Worm (Caenorhabditis elegans): ENCODE results near the gene H03A11.2.

H03A11.2 gene

DNA sequence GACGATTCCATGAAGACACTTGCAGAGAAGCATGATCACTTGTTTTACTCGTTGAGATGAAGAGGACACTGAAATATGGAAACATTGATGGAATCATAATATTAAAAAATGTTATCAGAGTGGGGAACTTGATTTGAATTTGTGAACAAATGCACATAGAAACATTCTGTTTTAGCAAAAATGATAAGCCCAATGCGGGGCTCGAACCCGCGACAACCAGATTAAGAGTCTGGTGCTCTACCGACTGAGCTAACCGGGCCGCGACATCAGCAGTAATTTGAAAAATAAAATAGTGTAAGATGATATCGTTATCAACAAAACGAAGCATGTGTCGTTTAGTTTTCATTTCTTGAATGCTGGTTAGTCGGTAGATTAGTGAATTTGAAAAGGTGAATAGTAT lies 10.7 kb upstream of the H03A11.2 start (continued):
- peak; percentile 86 for TF ChIP-seq lin-26 (GFP tag; IDR thresholded peaks at IDR 0.05)

DNA sequence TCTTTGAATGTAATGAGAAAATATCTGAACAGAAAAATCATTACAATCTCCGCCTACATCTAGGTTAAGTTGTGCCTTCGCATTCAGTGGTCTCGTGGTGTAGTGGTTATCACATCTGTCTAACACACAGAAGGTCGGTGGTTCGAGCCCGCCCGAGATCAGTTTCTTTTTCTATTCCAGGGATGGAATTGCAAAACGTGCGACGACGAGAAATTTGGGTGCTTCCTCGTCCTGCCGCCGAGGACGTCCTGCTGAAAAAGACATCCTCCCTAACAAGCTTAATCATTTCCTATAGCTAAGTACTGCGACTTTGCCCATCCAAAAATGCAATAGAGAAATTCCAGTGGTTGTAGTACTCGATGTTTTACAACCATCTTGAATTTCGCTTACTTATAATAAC lies 5.6 kb upstream of the H03A11.2 start:
- peak; percentile 71; the same call in 1 of the 2 replicates for TF ChIP-seq pbrm-1 (GFP tag; IDR thresholded peaks at IDR 0.05)
- TF ChIP-seq him-1 (tag; optimal IDR thresholded peaks at IDR 0.05): peak; percentile 67
- TF ChIP-seq nfya-2 (GFP tag; IDR thresholded peaks at IDR 0.05): no peak
- no peak for TF ChIP-seq pha-4 (tag; optimal IDR thresholded peaks at IDR 0.05)
- no peak for TF ChIP-seq hlh-26 (GFP tag; conservative IDR thresholded peaks at IDR 0.05)
- TF ChIP-seq cebp-2 (GFP tag; IDR thresholded peaks at IDR 0.05): 0 out of 2 replicates have a peak, but pooled peaks have one; percentile 8
- TF ChIP-seq nfyb-1 (GFP tag; IDR thresholded peaks at IDR 0.05): peak; percentile 71; the same call in 1 of the 2 replicates
- peak; percentile 48; the same call in 1 of the 2 replicates for TF ChIP-seq lin-26 (GFP tag; IDR thresholded peaks at IDR 0.05)
- no peak for TF ChIP-seq snpc-1.3 (tag; optimal IDR thresholded peaks at IDR 0.05; ENCODE audit: insufficient read depth)
- peak; percentile 28; the same call in 1 of the 2 replicates for TF ChIP-seq ceh-100 (GFP tag; IDR thresholded peaks at IDR 0.05)
- TF ChIP-seq snpc-3.4 (tag; optimal IDR thresholded peaks at IDR 0.05): peak; percentile 9
- TF ChIP-seq zim-3 (tag; optimal IDR thresholded peaks at IDR 0.05): peak; percentile 6
- TF ChIP-seq lin-35 (GFP tag; optimal IDR thresholded peaks at IDR 0.05): no peak
- no peak for TF ChIP-seq snpc-4 (GFP tag; optimal IDR thresholded peaks at IDR 0.05)
- peak in 2 of 4 experiments; percentile 22 to 65 for TF ChIP-seq snpc-4 (tag; optimal IDR thresholded peaks at IDR 0.05)
- TF ChIP-seq rpc-1 (optimal IDR thresholded peaks at IDR 0.05): peak; percentile 57
- peak; percentile 75 for TF ChIP-seq rpc-1 (tag; optimal IDR thresholded peaks at IDR 0.05)
- peak in 1 of 2 experiments; percentile 23 for TF ChIP-seq rec-8 (tag; optimal IDR thresholded peaks at IDR 0.05)
- no peak for TF ChIP-seq C17E4.6 (GFP tag; IDR thresholded peaks at IDR 0.05)
- TF ChIP-seq ceh-79 (tag; optimal IDR thresholded peaks at IDR 0.05): no peak
- no peak for TF ChIP-seq gei-17 (GFP tag; optimal IDR thresholded peaks at IDR 0.05)
- peak; percentile 27 for TF ChIP-seq ztf-18 (tag; optimal IDR thresholded peaks at IDR 0.05)
- TF ChIP-seq B0261.1 (tag; optimal IDR thresholded peaks at IDR 0.05): peak; percentile 75
- no peak for TF ChIP-seq ceh-91 (GFP tag; IDR thresholded peaks at IDR 0.05)
- TF ChIP-seq rcor-1 (GFP tag; IDR thresholded peaks at IDR 0.05): no peak
- peak; percentile 33 for TF ChIP-seq lin-40 (tag; optimal IDR thresholded peaks at IDR 0.05)
- TF ChIP-seq die-1 (tag; optimal IDR thresholded peaks at IDR 0.05): peak; percentile 19
- no peak for TF ChIP-seq ceh-27 (GFP tag; optimal IDR thresholded peaks at IDR 0.05)
- no peak for TF ChIP-seq tbx-9 (tag; optimal IDR thresholded peaks at IDR 0.05; ENCODE audit: borderline replicate concordance)
- no peak for TF ChIP-seq K12H6.12 (tag; optimal IDR thresholded peaks at IDR 0.05)
- TF ChIP-seq dox-1 (GFP tag; IDR thresholded peaks at IDR 0.05): peak; percentile 58
- TF ChIP-seq D2030.7 (GFP tag; IDR thresholded peaks at IDR 0.05): peak; percentile 55; the same call in 1 of the 2 replicates
- TF ChIP-seq dpl-1 (GFP tag; optimal IDR thresholded peaks at IDR 0.05): no peak
- TF ChIP-seq K11D2.4 (GFP tag; IDR thresholded peaks at IDR 0.05): no peak
- peak; percentile 76; the same call in 1 of the 2 replicates for TF ChIP-seq ekl-4 (GFP tag; IDR thresholded peaks at IDR 0.05)
- peak; percentile 48; the same call in 1 of the 2 replicates for TF ChIP-seq hmg-1.2 (GFP tag; IDR thresholded peaks at IDR 0.05)
- peak; percentile 19 for TF ChIP-seq nhr-80 (tag; optimal IDR thresholded peaks at IDR 0.05)
- peak; percentile 87 for TF ChIP-seq tbp1 (GFP tag; optimal IDR thresholded peaks at IDR 0.05)

Data from whole organism, young adult.